Worm (Caenorhabditis elegans): ENCODE data around the gene C14A6.7.

C14A6.7 gene

ce11 chrV:18146077-18146476, 22.1 kb downstream of the C14A6.7 start, which contains the start of gene C14A6.3:
C14A6.3 (plus strand) TSS chrV:18146377.
- TF ChIP-seq ama-1 (optimal IDR thresholded peaks at IDR 0.05) (no peak), F13C5.2 (tag; optimal IDR thresholded peaks at IDR 0.05) (no peak), hmbx-1 (tag; optimal IDR thresholded peaks at IDR 0.05) (no peak), hmg-4 (GFP tag; optimal IDR thresholded peaks at IDR 0.05) (no peak), hnd-1 (tag; optimal IDR thresholded peaks at IDR 0.05) (no peak), B0310.2 (tag; optimal IDR thresholded peaks at IDR 0.05) (no peak), flt-1 (GFP tag; IDR thresholded peaks at IDR 0.05) (no peak), ceh-36 (tag; optimal IDR thresholded peaks at IDR 0.05) (no peak), pes-1 (GFP tag; IDR thresholded peaks at IDR 0.05) (no peak), tbx-11 (GFP tag; IDR thresholded peaks at IDR 0.05) (no peak), tra-4 (tag; optimal IDR thresholded peaks at IDR 0.05) (no peak), aly-1 (tag; optimal IDR thresholded peaks at IDR 0.05) (no peak), scrt-1 (GFP tag; IDR thresholded peaks at IDR 0.05) (no peak), tbx-37 (GFP tag; conservative IDR thresholded peaks at IDR 0.05) (no peak), sea-1 (GFP tag; conservative IDR thresholded peaks at IDR 0.05) (no peak), ets-7 (tag; optimal IDR thresholded peaks at IDR 0.05) (no peak), ceh-13 (GFP tag; optimal IDR thresholded peaks at IDR 0.05) (no peak)

ce11 chrV:18144442-18144841, 23.7 kb downstream of the C14A6.7 start:
- no peak for TF ChIP-seq ets-7 (tag; optimal IDR thresholded peaks at IDR 0.05)
- TF ChIP-seq aly-1 (tag; optimal IDR thresholded peaks at IDR 0.05): no peak
- TF ChIP-seq hmbx-1 (tag; optimal IDR thresholded peaks at IDR 0.05): no peak
- TF ChIP-seq flt-1 (GFP tag; IDR thresholded peaks at IDR 0.05): no peak
- no peak for TF ChIP-seq F13C5.2 (tag; optimal IDR thresholded peaks at IDR 0.05)

- TF ChIP-seq ama-1 (optimal IDR thresholded peaks at IDR 0.05) (no peak), ceh-36 (tag; optimal IDR thresholded peaks at IDR 0.05) (no peak), hmbx-1 (tag; optimal IDR thresholded peaks at IDR 0.05) (no peak), sea-1 (GFP tag; conservative IDR thresholded peaks at IDR 0.05) (no peak), tra-4 (tag; optimal IDR thresholded peaks at IDR 0.05) (no peak), ceh-13 (GFP tag; optimal IDR thresholded peaks at IDR 0.05) (no peak), hnd-1 (tag; optimal IDR thresholded peaks at IDR 0.05) (no peak), B0310.2 (tag; optimal IDR thresholded peaks at IDR 0.05) (no peak), tbx-37 (GFP tag; conservative IDR thresholded peaks at IDR 0.05) (no peak)
Observed at ce11 chrV:18143445-18143844, 24.7 kb downstream of the C14A6.7 start, which contains the start of gene Y37H2A.14. Y37H2A.14 (plus strand) TSS chrV:18143745.

- TF ChIP-seq sea-1 (GFP tag; conservative IDR thresholded peaks at IDR 0.05): no peak
- TF ChIP-seq tbx-11 (GFP tag; IDR thresholded peaks at IDR 0.05): no peak
- no peak for TF ChIP-seq hnd-1 (tag; optimal IDR thresholded peaks at IDR 0.05)
- no peak for TF ChIP-seq tra-4 (tag; optimal IDR thresholded peaks at IDR 0.05)
- no peak for TF ChIP-seq hmbx-1 (tag; optimal IDR thresholded peaks at IDR 0.05)
- no peak for TF ChIP-seq scrt-1 (GFP tag; IDR thresholded peaks at IDR 0.05)
Observed at ce11 chrV:18142549-18142948, 25.6 kb downstream of the C14A6.7 start, which contains the start of gene Y37H2A.13. Y37H2A.13 (plus strand) TSS chrV:18142849.

ce11 chrV:18141161-18141560, 27.0 kb downstream of the C14A6.7 start, which contains the start of gene Y37H2A.11:
Y37H2A.11 (plus strand) TSS chrV:18141461.
- no peak for TF ChIP-seq tra-4 (tag; optimal IDR thresholded peaks at IDR 0.05)
- no peak for TF ChIP-seq tbx-11 (GFP tag; IDR thresholded peaks at IDR 0.05)
- no peak for TF ChIP-seq flt-1 (GFP tag; IDR thresholded peaks at IDR 0.05)
- no peak for TF ChIP-seq scrt-1 (GFP tag; IDR thresholded peaks at IDR 0.05)
- TF ChIP-seq hmbx-1 (tag; optimal IDR thresholded peaks at IDR 0.05): no peak

- no peak for TF ChIP-seq ama-1 (optimal IDR thresholded peaks at IDR 0.05)
- TF ChIP-seq B0310.2 (tag; optimal IDR thresholded peaks at IDR 0.05): no peak
- TF ChIP-seq ets-7 (tag; optimal IDR thresholded peaks at IDR 0.05): no peak
- TF ChIP-seq flt-1 (GFP tag; IDR thresholded peaks at IDR 0.05): no peak
- no peak for TF ChIP-seq aly-1 (tag; optimal IDR thresholded peaks at IDR 0.05)
- TF ChIP-seq tra-4 (tag; optimal IDR thresholded peaks at IDR 0.05): no peak
- no peak for TF ChIP-seq tbx-37 (GFP tag; conservative IDR thresholded peaks at IDR 0.05)
- no peak for TF ChIP-seq hnd-1 (tag; optimal IDR thresholded peaks at IDR 0.05)
- TF ChIP-seq tbx-11 (GFP tag; IDR thresholded peaks at IDR 0.05): no peak
Observed at ce11 chrV:18138695-18139094, 29.5 kb downstream of the C14A6.7 start, which contains the start of gene Y37H2A.10. Y37H2A.10 (plus strand) TSS chrV:18138995.

ce11 chrV:18137679-18138078, 30.5 kb downstream of the C14A6.7 start:
- TF ChIP-seq ama-1 (optimal IDR thresholded peaks at IDR 0.05) (no peak), hmg-4 (GFP tag; optimal IDR thresholded peaks at IDR 0.05) (no peak), tra-4 (tag; optimal IDR thresholded peaks at IDR 0.05) (no peak), ceh-36 (tag; optimal IDR thresholded peaks at IDR 0.05) (no peak), ets-7 (tag; optimal IDR thresholded peaks at IDR 0.05) (no peak), ceh-13 (GFP tag; optimal IDR thresholded peaks at IDR 0.05) (no peak), pes-1 (GFP tag; IDR thresholded peaks at IDR 0.05) (no peak), flt-1 (GFP tag; IDR thresholded peaks at IDR 0.05) (no peak), hmbx-1 (tag; optimal IDR thresholded peaks at IDR 0.05) (no peak), scrt-1 (GFP tag; IDR thresholded peaks at IDR 0.05) (no peak), aly-1 (tag; optimal IDR thresholded peaks at IDR 0.05) (no peak), F13C5.2 (tag; optimal IDR thresholded peaks at IDR 0.05) (no peak), B0310.2 (tag; optimal IDR thresholded peaks at IDR 0.05) (no peak), sea-1 (GFP tag; conservative IDR thresholded peaks at IDR 0.05) (no peak), tbx-11 (GFP tag; IDR thresholded peaks at IDR 0.05) (no peak), tbx-37 (GFP tag; conservative IDR thresholded peaks at IDR 0.05) (no peak)

ce11 chrV:18134378-18134777, 33.8 kb downstream of the C14A6.7 start, which contains the start of gene Y37H2A.7:
Y37H2A.7 (minus strand) TSS chrV:18134478.
- no peak for TF ChIP-seq aly-1 (tag; optimal IDR thresholded peaks at IDR 0.05)
- TF ChIP-seq tbx-37 (GFP tag; conservative IDR thresholded peaks at IDR 0.05): no peak
- TF ChIP-seq B0310.2 (tag; optimal IDR thresholded peaks at IDR 0.05): no peak
- TF ChIP-seq ceh-13 (GFP tag; optimal IDR thresholded peaks at IDR 0.05): no peak
- no peak for TF ChIP-seq ets-7 (tag; optimal IDR thresholded peaks at IDR 0.05)
- no peak for TF ChIP-seq tbx-11 (GFP tag; IDR thresholded peaks at IDR 0.05)
- TF ChIP-seq hmg-4 (GFP tag; optimal IDR thresholded peaks at IDR 0.05): no peak
- TF ChIP-seq flt-1 (GFP tag; IDR thresholded peaks at IDR 0.05): no peak
- no peak for TF ChIP-seq ama-1 (optimal IDR thresholded peaks at IDR 0.05)
- TF ChIP-seq hmbx-1 (tag; optimal IDR thresholded peaks at IDR 0.05): no peak
- TF ChIP-seq hnd-1 (tag; optimal IDR thresholded peaks at IDR 0.05): no peak
- no peak for TF ChIP-seq scrt-1 (GFP tag; IDR thresholded peaks at IDR 0.05)
- no peak for TF ChIP-seq pes-1 (GFP tag; IDR thresholded peaks at IDR 0.05)

All from whole organism, early embryonic.